Fruit fly (Drosophila melanogaster): Measurements from ENCODE around the gene CG9166.
A peak's percentile ranks its signal among the peaks of the same experiment; 100 is the strongest.

Gene CG9166

DNA sequence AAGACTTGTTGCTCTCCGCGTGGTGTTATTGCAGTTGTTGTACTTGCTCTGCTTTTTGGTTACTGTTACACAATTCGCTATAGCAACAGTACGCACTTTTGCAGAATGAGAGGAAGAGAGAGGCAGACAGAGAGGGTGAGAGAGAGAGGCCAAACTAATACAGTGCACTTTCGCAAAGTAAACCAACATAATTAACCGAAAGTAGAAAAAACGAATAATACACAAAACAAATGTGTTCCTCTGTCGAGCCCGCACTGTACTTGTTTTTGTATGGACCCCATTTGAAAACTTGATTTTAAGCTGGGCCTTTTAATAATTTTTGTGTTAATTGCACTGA is 15.5 kb upstream of the CG9166 start:
- TF ChIP-seq Mio (GFP tag; optimal IDR thresholded peaks at IDR 0.05) (no peak), OdsH (GFP tag; optimal IDR thresholded peaks at IDR 0.05) (peak; percentile 59), dl (GFP tag; optimal IDR thresholded peaks at IDR 0.05; ENCODE audit: insufficient read depth in 1 of 2, partially characterized antibody in 2 of 2) (peak in 1 of 2 experiments; percentile 22), Rel (GFP tag; optimal IDR thresholded peaks at IDR 0.05) (no peak), Rel (tag; optimal IDR thresholded peaks at IDR 0.05) (no peak), sv (GFP tag; optimal IDR thresholded peaks at IDR 0.05) (no peak), Sp1 (GFP tag; optimal IDR thresholded peaks at IDR 0.05) (peak; percentile 23), jim (GFP tag; optimal IDR thresholded peaks at IDR 0.05) (no peak), br (GFP tag; optimal IDR thresholded peaks at IDR 0.05) (peak; percentile 61), fru (GFP tag; optimal IDR thresholded peaks at IDR 0.05) (peak; percentile 62), Vsx2 (GFP tag; optimal IDR thresholded peaks at IDR 0.05; ENCODE audit: partially characterized antibody) (no peak), HLH106 (tag; optimal IDR thresholded peaks at IDR 0.05) (peak; percentile 65), N (GFP tag; optimal IDR thresholded peaks at IDR 0.05) (no peak), lola (GFP tag; optimal IDR thresholded peaks at IDR 0.05) (no peak), Hnf4 (GFP tag; optimal IDR thresholded peaks at IDR 0.05) (peak; percentile 73), woc (GFP tag; optimal IDR thresholded peaks at IDR 0.05) (peak; percentile 82), CG9705 (GFP tag; optimal IDR thresholded peaks at IDR 0.05) (peak; percentile 9), Dfd (GFP tag; optimal IDR thresholded peaks at IDR 0.05) (no peak), Hr78 (GFP tag; optimal IDR thresholded peaks at IDR 0.05) (no peak), Jra (GFP tag; optimal IDR thresholded peaks at IDR 0.05) (peak; percentile 27), dmrt93B (GFP tag; optimal IDR thresholded peaks at IDR 0.05) (no peak), h (GFP tag; optimal IDR thresholded peaks at IDR 0.05) (peak; percentile 68), tai (GFP tag; optimal IDR thresholded peaks at IDR 0.05) (no peak), GATAd (GFP tag; optimal IDR thresholded peaks at IDR 0.05) (no peak), brk (GFP tag; optimal IDR thresholded peaks at IDR 0.05) (no peak), dsf (GFP tag; optimal IDR thresholded peaks at IDR 0.05; ENCODE audit: borderline replicate concordance) (no peak), CrebA (GFP tag; optimal IDR thresholded peaks at IDR 0.05; ENCODE audit: borderline replicate concordance) (no peak), Abd-B (GFP tag; optimal IDR thresholded peaks at IDR 0.05) (no peak), Dif (GFP tag; optimal IDR thresholded peaks at IDR 0.05; ENCODE audit: partially characterized antibody) (no peak), psq (GFP tag; optimal IDR thresholded peaks at IDR 0.05) (peak; percentile 46), Hr83 (GFP tag; optimal IDR thresholded peaks at IDR 0.05; ENCODE audit: poor library complexity, severe bottlenecking) (no peak), sage (GFP tag; optimal IDR thresholded peaks at IDR 0.05) (no peak), Myc (optimal IDR thresholded peaks at IDR 0.05) (no peak), foxo (GFP tag; optimal IDR thresholded peaks at IDR 0.05) (peak; percentile 29 to 76), usp (GFP tag; optimal IDR thresholded peaks at IDR 0.05) (no peak), rgr (GFP tag; optimal IDR thresholded peaks at IDR 0.05) (peak; percentile 40), CG32264 (GFP tag; optimal IDR thresholded peaks at IDR 0.05) (no peak), pan (optimal IDR thresholded peaks at IDR 0.05) (no peak), ey (GFP tag; optimal IDR thresholded peaks at IDR 0.05) (peak; percentile 70)

DNA sequence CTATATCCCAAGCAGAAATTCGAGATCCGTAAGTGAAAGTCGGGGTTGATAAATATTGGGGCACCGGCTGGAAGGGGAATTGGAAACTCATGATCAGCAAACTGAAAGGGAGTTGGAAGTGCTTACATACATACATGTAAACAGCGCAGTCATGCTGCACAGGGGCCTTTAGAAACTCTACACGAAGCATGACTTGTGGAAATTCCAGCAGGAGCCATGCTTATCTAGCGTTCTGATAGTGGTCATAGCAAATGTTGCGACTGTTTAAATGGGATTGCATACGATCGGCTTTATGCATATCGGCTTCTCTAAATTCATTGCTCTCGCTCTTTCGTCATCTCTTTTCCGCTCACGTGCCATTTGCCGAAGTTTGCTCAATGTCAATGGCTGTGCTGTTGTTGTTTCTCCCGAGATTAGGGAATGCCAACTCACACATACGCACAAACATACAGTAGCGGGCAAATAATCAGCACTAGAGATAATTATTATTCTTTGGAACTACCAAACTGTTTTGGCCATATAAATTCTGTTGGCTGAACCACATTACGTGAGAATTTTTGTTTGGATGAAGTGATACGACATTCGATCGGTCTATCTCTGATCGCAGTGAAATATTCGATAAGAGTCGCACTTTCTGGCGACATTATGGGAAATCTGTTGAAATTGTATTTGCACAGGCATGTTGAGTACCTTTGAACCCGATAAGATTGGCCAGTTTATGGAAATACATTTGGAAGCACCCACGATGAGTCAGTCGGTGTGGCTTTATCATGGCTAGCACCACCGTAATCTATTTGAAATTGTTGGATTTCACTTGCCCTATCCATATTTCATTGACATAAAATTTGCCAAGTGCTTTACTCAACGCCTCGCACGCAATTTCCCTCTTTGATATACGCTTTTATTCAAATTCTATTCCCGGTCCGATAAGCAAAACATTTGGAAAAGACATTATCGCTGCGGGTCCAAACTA is 14.6 kb upstream of the CG9166 start:
- TF ChIP-seq Vsx2 (GFP tag; optimal IDR thresholded peaks at IDR 0.05; ENCODE audit: partially characterized antibody) (no peak), rgr (GFP tag; optimal IDR thresholded peaks at IDR 0.05) (peak; percentile 75), dsf (GFP tag; optimal IDR thresholded peaks at IDR 0.05; ENCODE audit: borderline replicate concordance) (no peak), woc (GFP tag; optimal IDR thresholded peaks at IDR 0.05) (peak; percentile 10), Jra (GFP tag; optimal IDR thresholded peaks at IDR 0.05) (peak; percentile 27), CG9705 (GFP tag; optimal IDR thresholded peaks at IDR 0.05) (no peak), dmrt93B (GFP tag; optimal IDR thresholded peaks at IDR 0.05) (no peak), Rel (GFP tag; optimal IDR thresholded peaks at IDR 0.05) (peak; percentile 17), Rel (tag; optimal IDR thresholded peaks at IDR 0.05) (peak; percentile 36), CG32264 (GFP tag; optimal IDR thresholded peaks at IDR 0.05) (no peak), OdsH (GFP tag; optimal IDR thresholded peaks at IDR 0.05) (peak; percentile 74), Mio (GFP tag; optimal IDR thresholded peaks at IDR 0.05) (no peak), Hr78 (GFP tag; optimal IDR thresholded peaks at IDR 0.05) (no peak), tai (GFP tag; optimal IDR thresholded peaks at IDR 0.05) (no peak), Abd-B (GFP tag; optimal IDR thresholded peaks at IDR 0.05) (no peak), sv (GFP tag; optimal IDR thresholded peaks at IDR 0.05) (no peak), br (GFP tag; optimal IDR thresholded peaks at IDR 0.05) (peak; percentile 67), Dif (GFP tag; optimal IDR thresholded peaks at IDR 0.05; ENCODE audit: partially characterized antibody) (peak; percentile 3), HLH106 (tag; optimal IDR thresholded peaks at IDR 0.05) (peak; percentile 26), lola (GFP tag; optimal IDR thresholded peaks at IDR 0.05) (no peak), Myc (optimal IDR thresholded peaks at IDR 0.05) (no peak), GATAd (GFP tag; optimal IDR thresholded peaks at IDR 0.05) (no peak), Hr83 (GFP tag; optimal IDR thresholded peaks at IDR 0.05; ENCODE audit: poor library complexity, severe bottlenecking) (no peak), N (GFP tag; optimal IDR thresholded peaks at IDR 0.05) (no peak), CrebA (GFP tag; optimal IDR thresholded peaks at IDR 0.05; ENCODE audit: borderline replicate concordance) (no peak), jim (GFP tag; optimal IDR thresholded peaks at IDR 0.05) (no peak), Sp1 (GFP tag; optimal IDR thresholded peaks at IDR 0.05) (peak; percentile 4), h (GFP tag; optimal IDR thresholded peaks at IDR 0.05) (peak; percentile 86), Hnf4 (GFP tag; optimal IDR thresholded peaks at IDR 0.05) (peak; percentile 70), ey (GFP tag; optimal IDR thresholded peaks at IDR 0.05) (peak; percentile 62), usp (GFP tag; optimal IDR thresholded peaks at IDR 0.05) (no peak), dl (GFP tag; optimal IDR thresholded peaks at IDR 0.05; ENCODE audit: insufficient read depth in 1 of 2, partially characterized antibody in 2 of 2) (peak in 1 of 2 experiments; percentile 20), foxo (GFP tag; optimal IDR thresholded peaks at IDR 0.05) (peak in 1 of 2 experiments; percentile 61), Dfd (GFP tag; optimal IDR thresholded peaks at IDR 0.05) (no peak), sage (GFP tag; optimal IDR thresholded peaks at IDR 0.05) (no peak), fru (GFP tag; optimal IDR thresholded peaks at IDR 0.05) (peak; percentile 68), pan (optimal IDR thresholded peaks at IDR 0.05) (no peak), brk (GFP tag; optimal IDR thresholded peaks at IDR 0.05) (no peak), psq (GFP tag; optimal IDR thresholded peaks at IDR 0.05) (peak; percentile 35)
